Worm (Caenorhabditis elegans) whole organism, L3 larva: Measurements from ENCODE around the gene F40F11.3.

Experiments used
- nhr-11 ChIP-seq: fragments of 150-350 bp; optimal IDR thresholded peaks from 2 replicates; lab custom pipeline; 2014; ENCODE audit warnings: missing biosample characterization, missing genetic modification characterization
- pha-4 ChIP-seq: fragments of 150-350 bp; optimal IDR thresholded peaks from 2 replicates; lab custom pipeline; 2014; ENCODE audit warnings: missing biosample characterization, missing genetic modification reagents, missing genetic modification characterization
- sea-2 ChIP-seq: fragments of 150-350 bp; sonication (generic microtip); optimal IDR thresholded peaks from 4 replicates; lab custom pipeline; 2014; ENCODE audit warnings: missing biosample characterization, missing genetic modification reagents, missing genetic modification characterization

- no peak for TF ChIP-seq sea-2
- no peak for TF ChIP-seq pha-4
- no peak for TF ChIP-seq nhr-11 (tag; lab: Kevin White, UChicago)
Observed at ce11 chrIV:11602498-11603068, 8.8 kb upstream of the F40F11.3 start, which contains the start of gene rps-11.
